Worm (Caenorhabditis elegans): ENCODE measurements around the gene C33C12.12.
A peak's percentile ranks its signal among the peaks of the same experiment; 100 is the strongest.

C33C12.12 gene

DNA sequence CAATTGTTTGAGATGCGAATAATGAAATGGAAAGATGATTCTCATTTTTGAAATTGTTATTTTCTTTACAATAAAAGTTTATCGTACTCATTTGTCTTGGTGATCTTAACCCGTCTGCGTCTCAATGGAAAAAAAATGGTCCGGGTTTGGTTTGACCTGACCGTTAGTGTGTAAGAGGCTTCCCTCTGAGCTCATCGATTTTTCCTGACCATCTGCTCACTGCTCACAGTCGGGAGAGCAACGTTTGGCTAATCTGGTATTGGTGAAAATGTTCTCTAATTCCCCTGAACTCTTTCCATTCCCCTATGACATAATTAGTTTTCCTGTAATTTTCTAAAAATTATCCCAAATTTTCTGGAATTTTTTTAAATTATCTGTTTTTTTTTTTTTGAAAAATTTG lies 31.1 kb downstream of the C33C12.12 start:
- TF ChIP-seq lin-32 (GFP tag; optimal IDR thresholded peaks at IDR 0.05): peak; percentile 2
- TF ChIP-seq cnd-1 (tag; optimal IDR thresholded peaks at IDR 0.05): peak; percentile 91
- TF ChIP-seq elt-1 (tag; optimal IDR thresholded peaks at IDR 0.05; ENCODE audit: borderline replicate concordance, insufficient read depth): no peak
- no peak for TF ChIP-seq nhr-2 (tag; optimal IDR thresholded peaks at IDR 0.05)
- TF ChIP-seq blmp-1 (tag; optimal IDR thresholded peaks at IDR 0.05): no peak

DNA sequence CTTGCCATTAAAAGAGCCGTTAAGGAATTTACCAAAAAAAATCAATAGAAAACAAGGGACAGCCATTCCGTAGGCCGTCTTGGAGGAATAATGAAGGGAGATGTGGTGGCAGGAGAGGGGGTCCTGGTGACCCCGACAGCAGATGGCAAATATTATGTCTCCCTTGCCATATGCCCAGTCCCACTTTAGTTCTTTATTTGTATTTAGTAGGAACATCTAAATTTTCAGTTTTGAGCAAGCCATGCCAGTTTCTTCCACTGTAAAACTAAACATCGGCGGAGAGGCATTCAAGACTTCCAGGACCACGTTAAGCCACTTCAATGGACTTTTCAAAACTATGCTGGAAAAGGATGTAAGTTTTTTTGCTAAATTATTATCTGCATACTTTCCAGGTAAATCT lies 32.8 kb downstream of the C33C12.12 start, which contains the start of gene C40A11.4:
C40A11.4 (plus strand) TSS at position 188 of the 400 bp plus-strand sequence.
- no peak for TF ChIP-seq ces-1 (GFP tag; optimal IDR thresholded peaks at IDR 0.05)
- no peak for TF ChIP-seq lin-13 (tag; optimal IDR thresholded peaks at IDR 0.05)
- no peak for TF ChIP-seq unc-62 (GFP tag; optimal IDR thresholded peaks at IDR 0.05)
- TF ChIP-seq nhr-2 (tag; optimal IDR thresholded peaks at IDR 0.05): peak; percentile 35
- TF ChIP-seq lin-32 (GFP tag; optimal IDR thresholded peaks at IDR 0.05): peak; percentile 55
- TF ChIP-seq tbx-8 (GFP tag; optimal IDR thresholded peaks at IDR 0.05): no peak
- no peak for TF ChIP-seq mab-5 (tag; optimal IDR thresholded peaks at IDR 0.05)
- peak; percentile 74 for TF ChIP-seq cnd-1 (tag; optimal IDR thresholded peaks at IDR 0.05)
- no peak for TF ChIP-seq ztf-11 (tag; optimal IDR thresholded peaks at IDR 0.05)
- no peak for TF ChIP-seq sptf-1 (tag; optimal IDR thresholded peaks at IDR 0.05)
- no peak for TF ChIP-seq unc-39 (tag; optimal IDR thresholded peaks at IDR 0.05)
- no peak for TF ChIP-seq pha-4 (tag; optimal IDR thresholded peaks at IDR 0.05)
- no peak for TF ChIP-seq drap-1 (GFP tag; optimal IDR thresholded peaks at IDR 0.05)
- TF ChIP-seq ham-2 (GFP tag; optimal IDR thresholded peaks at IDR 0.05): no peak

DNA sequence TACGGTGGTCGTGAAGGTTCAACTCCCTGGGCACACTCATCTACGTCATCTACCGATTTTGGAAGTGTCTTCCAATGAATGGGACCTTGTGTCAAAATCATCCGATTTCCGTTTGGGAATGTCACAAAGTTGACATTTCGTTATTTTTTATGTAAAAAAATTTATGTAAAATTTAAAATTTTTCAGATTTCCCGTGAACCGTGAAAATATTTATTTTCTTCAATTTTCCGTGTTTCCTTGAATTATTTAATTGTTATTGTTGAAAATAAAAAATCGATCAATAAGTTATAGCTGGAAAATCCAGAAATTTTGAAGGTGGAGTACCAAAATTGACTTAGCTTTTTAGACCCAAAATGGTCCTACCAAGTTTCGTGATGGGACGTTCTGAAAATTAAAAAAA lies 34.4 kb downstream of the C33C12.12 start, which contains the start of gene hpo-7:
hpo-7 (minus strand) TSS at position 101 of the 400 bp plus-strand sequence.
- TF ChIP-seq hlh-1 (tag; optimal IDR thresholded peaks at IDR 0.05) (no peak), ces-1 (GFP tag; optimal IDR thresholded peaks at IDR 0.05) (no peak), unc-62 (GFP tag; optimal IDR thresholded peaks at IDR 0.05) (no peak), unc-120 (tag; optimal IDR thresholded peaks at IDR 0.05; ENCODE audit: poor library complexity, severe bottlenecking) (no peak), mep-1 (tag; optimal IDR thresholded peaks at IDR 0.05) (no peak), ham-2 (GFP tag; optimal IDR thresholded peaks at IDR 0.05) (no peak), tbx-8 (GFP tag; optimal IDR thresholded peaks at IDR 0.05) (no peak), pha-4 (tag; optimal IDR thresholded peaks at IDR 0.05) (no peak)

ce11 chrII:2130770-2131169 lies 39.2 kb downstream of the C33C12.12 start, which contains the start of gene sdz-28:
Gene sdz-28 (plus strand): TSS chrII:2131070.
- TF ChIP-seq ceh-39 (tag; optimal IDR thresholded peaks at IDR 0.05) (peak; percentile 38), sptf-1 (tag; optimal IDR thresholded peaks at IDR 0.05) (no peak)

ce11 chrII:2122762-2123161 lies 47.2 kb downstream of the C33C12.12 start:
- TF ChIP-seq sem-2 (GFP tag; optimal IDR thresholded peaks at IDR 0.05): no peak
- no peak for TF ChIP-seq nhr-76 (tag; optimal IDR thresholded peaks at IDR 0.05)
- no peak for TF ChIP-seq tbx-8 (GFP tag; optimal IDR thresholded peaks at IDR 0.05)
- no peak for TF ChIP-seq ceh-83 (GFP tag; optimal IDR thresholded peaks at IDR 0.05)
- no peak for TF ChIP-seq nhr-2 (tag; optimal IDR thresholded peaks at IDR 0.05)

DNA sequence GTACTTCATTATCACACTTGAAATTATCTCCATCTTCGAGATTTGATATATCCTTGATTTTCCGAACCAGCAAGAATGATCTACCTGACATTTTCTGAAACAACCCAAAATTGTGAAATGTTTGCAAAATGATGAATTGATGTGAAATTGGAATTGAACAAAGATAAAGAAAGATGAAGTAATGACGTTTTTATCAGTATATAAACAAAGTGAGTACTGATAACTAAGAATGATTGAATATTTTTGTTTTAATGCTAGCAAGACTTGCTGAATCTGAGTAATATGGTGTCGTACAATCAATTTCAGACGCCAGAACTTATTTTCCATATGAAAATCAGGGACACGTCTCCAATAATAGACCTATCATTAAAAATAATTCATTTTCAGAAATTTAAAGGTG lies 47.9 kb downstream of the C33C12.12 start, which contains the start of gene math-37:
math-37 (minus strand) TSS at position 101 of the 400 bp plus-strand sequence.
- TF ChIP-seq bed-3 (GFP tag; optimal IDR thresholded peaks at IDR 0.05) (no peak), elt-1 (tag; optimal IDR thresholded peaks at IDR 0.05; ENCODE audit: borderline replicate concordance, insufficient read depth) (no peak), unc-62 (GFP tag; optimal IDR thresholded peaks at IDR 0.05) (no peak), pha-4 (tag; optimal IDR thresholded peaks at IDR 0.05) (no peak), nhr-28 (tag; optimal IDR thresholded peaks at IDR 0.05) (no peak), mep-1 (tag; optimal IDR thresholded peaks at IDR 0.05) (no peak), ces-1 (GFP tag; optimal IDR thresholded peaks at IDR 0.05) (no peak), ceh-43 (GFP tag; optimal IDR thresholded peaks at IDR 0.05) (no peak), unc-39 (tag; optimal IDR thresholded peaks at IDR 0.05) (no peak), nhr-76 (tag; optimal IDR thresholded peaks at IDR 0.05) (no peak), mls-2 (tag; optimal IDR thresholded peaks at IDR 0.05) (no peak), blmp-1 (tag; optimal IDR thresholded peaks at IDR 0.05) (no peak), hlh-1 (tag; optimal IDR thresholded peaks at IDR 0.05) (no peak), ztf-11 (tag; optimal IDR thresholded peaks at IDR 0.05) (no peak), ceh-39 (tag; optimal IDR thresholded peaks at IDR 0.05) (no peak), drap-1 (GFP tag; optimal IDR thresholded peaks at IDR 0.05) (no peak), nhr-237 (tag; optimal IDR thresholded peaks at IDR 0.05) (no peak)

All from whole organism, mixed stage, embryonic.